In the genomic region with DNA sequence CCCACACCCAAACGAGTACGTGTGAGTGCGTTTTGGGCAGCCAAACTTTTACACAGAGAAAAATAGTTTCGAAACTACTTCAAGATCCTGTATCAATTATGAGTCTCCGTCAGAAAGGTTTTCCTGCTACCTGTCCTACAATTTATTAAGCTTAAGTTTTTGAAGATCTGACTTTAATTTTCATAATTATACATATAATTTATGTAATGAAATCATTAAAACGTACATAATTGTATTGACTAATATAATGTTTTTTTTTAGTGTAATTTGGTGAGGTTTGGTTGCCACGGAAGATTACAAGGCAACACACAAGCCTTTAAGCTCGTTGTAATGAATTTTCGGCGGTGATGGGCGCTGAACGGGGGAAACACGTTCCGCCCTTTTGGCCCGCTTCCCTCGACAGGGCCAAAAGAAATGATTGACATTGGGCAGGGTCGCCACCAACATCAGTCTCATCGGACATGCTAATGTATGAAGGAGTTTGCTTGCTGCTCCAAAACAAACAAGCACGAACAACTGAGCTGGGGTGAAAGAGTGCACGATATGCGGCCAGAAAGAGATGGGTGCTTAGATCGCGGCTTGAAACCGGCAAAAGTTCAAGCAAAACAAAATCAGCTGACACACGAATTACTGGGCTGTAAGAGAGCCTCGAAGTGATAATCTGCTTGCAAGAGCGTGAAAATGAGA, we compare ENCODE assay signal across 1 fruit fly cellular context.
TF ChIP-seq lines count a peak whose summit lies in the region.

No protein-coding gene starts in this region.

TF ChIP-seq in whole organism, embryonic, 481 proteins besides CTCF, POLR2A, EP300 and RAD21 (continued from another document and continues in another):
- TF ChIP-seq CG3838 (GFP tag; optimal IDR thresholded peaks at IDR 0.05; lab: Kevin White, UChicago) (peak; percentile 31), Dp (GFP tag; optimal IDR thresholded peaks at IDR 0.05; lab: Kevin White, UChicago) (no peak), CG7357 (GFP tag; IDR thresholded peaks at IDR 0.05; lab: Robert Waterston, UW) (no peak), sisA (GFP tag; IDR thresholded peaks at IDR 0.05; lab: Robert Waterston, UW) (peak; percentile 71), CG15479 (GFP tag; optimal IDR thresholded peaks at IDR 0.05; lab: Kevin White, UChicago) (no peak), CG4282 (GFP tag; optimal IDR thresholded peaks at IDR 0.05; lab: Kevin White, UChicago) (no peak), emc (GFP tag; optimal IDR thresholded peaks at IDR 0.05; lab: Kevin White, UChicago) (no peak), Trl (optimal IDR thresholded peaks at IDR 0.05; lab: Kevin White, UChicago) (no peak), Trl (GFP tag; optimal IDR thresholded peaks at IDR 0.05; lab: Kevin White, UChicago) (no peak), CG7372 (GFP tag; IDR thresholded peaks at IDR 0.05; lab: Robert Waterston, UW) (no peak), nerfin-2 (GFP tag; IDR thresholded peaks at IDR 0.05; lab: Robert Waterston, UW; ENCODE audit: partially characterized antibody) (no peak), hkb (optimal IDR thresholded peaks at IDR 0.05; lab: Kevin White, UChicago) (no peak), hkb (GFP tag; IDR thresholded peaks at IDR 0.05; lab: Robert Waterston, UW) (peak; percentile 80), H15 (GFP tag; IDR thresholded peaks at IDR 0.05; lab: Robert Waterston, UW) (peak; percentile 61; the same call in 2 of the 3 replicates), Lpt (GFP tag; optimal IDR thresholded peaks at IDR 0.05; lab: Kevin White, UChicago) (no peak), maf-S (GFP tag; optimal IDR thresholded peaks at IDR 0.05; lab: Kevin White, UChicago) (no peak), CG31224 (GFP tag; IDR thresholded peaks at IDR 0.05; lab: Robert Waterston, UW) (no peak), chinmo (GFP tag; IDR thresholded peaks at IDR 0.05; lab: Robert Waterston, UW; ENCODE audit: partially characterized antibody) (no peak), CG32532 (GFP tag; IDR thresholded peaks at IDR 0.05; lab: Robert Waterston, UW) (no peak), CG18619 (GFP tag; optimal IDR thresholded peaks at IDR 0.05; lab: Kevin White, UChicago) (peak; percentile 43), CG9876 (GFP tag; optimal IDR thresholded peaks at IDR 0.05; lab: Kevin White, UChicago) (no peak), BEAF-32 (GFP tag; optimal IDR thresholded peaks at IDR 0.05; lab: Kevin White, UChicago) (no peak), MTF-1 (GFP tag; optimal IDR thresholded peaks at IDR 0.05; lab: Kevin White, UChicago; ENCODE audit: borderline replicate concordance) (no peak), crc (GFP tag; optimal IDR thresholded peaks at IDR 0.05; lab: Kevin White, UChicago) (no peak), ci (GFP tag; IDR thresholded peaks at IDR 0.05; lab: Robert Waterston, UW) (peak; percentile 85), yki (optimal IDR thresholded peaks at IDR 0.05; lab: Kevin White, UChicago) (no peak), CG11696 (GFP tag; IDR thresholded peaks at IDR 0.05; lab: Robert Waterston, UW) (0 out of 2 replicates have a peak, but pooled peaks have one; percentile 25), stc (GFP tag; IDR thresholded peaks at IDR 0.05; lab: Robert Waterston, UW) (peak; percentile 74), Scr (GFP tag; IDR thresholded peaks at IDR 0.05; lab: Robert Waterston, UW; ENCODE audit: partially characterized antibody) (no peak), CG2202 (tag; optimal IDR thresholded peaks at IDR 0.05; lab: Kevin White, UChicago) (peak; percentile 70), CG10959 (GFP tag; IDR thresholded peaks at IDR 0.05; lab: Robert Waterston, UW) (peak; percentile 51; the same call in 1 of the 2 replicates), dati (GFP tag; IDR thresholded peaks at IDR 0.05; lab: Robert Waterston, UW) (no peak), CG33557 (GFP tag; optimal IDR thresholded peaks at IDR 0.05; lab: Kevin White, UChicago) (peak; percentile 44), Lhr (GFP tag; optimal IDR thresholded peaks at IDR 0.05; lab: Kevin White, UChicago) (peak; percentile 64), hth (optimal IDR thresholded peaks at IDR 0.05; lab: Kevin White, UChicago) (no peak), CG8290 (GFP tag; optimal IDR thresholded peaks at IDR 0.05; lab: Kevin White, UChicago) (no peak), CG8290 (tag; optimal IDR thresholded peaks at IDR 0.05; lab: Kevin White, UChicago) (no peak), dmrt11E (tag; optimal IDR thresholded peaks at IDR 0.05; lab: Kevin White, UChicago) (peak; percentile 79), Dref (GFP tag; IDR thresholded peaks at IDR 0.05; lab: Robert Waterston, UW) (no peak), danr (GFP tag; IDR thresholded peaks at IDR 0.05; lab: Robert Waterston, UW) (0 out of 2 replicates have a peak, but pooled peaks have one; percentile 18), shn (GFP tag; optimal IDR thresholded peaks at IDR 0.05; lab: Kevin White, UChicago) (no peak), CG1024 (GFP tag; IDR thresholded peaks at IDR 0.05; lab: Robert Waterston, UW) (peak; percentile 58), CG6254 (GFP tag; optimal IDR thresholded peaks at IDR 0.05; lab: Kevin White, UChicago) (peak; percentile 55), CG5953 (GFP tag; IDR thresholded peaks at IDR 0.05; lab: Robert Waterston, UW) (no peak), CG14860 (GFP tag; IDR thresholded peaks at IDR 0.05; lab: Robert Waterston, UW; ENCODE audit: partially characterized antibody) (no peak), D19B (GFP tag; optimal IDR thresholded peaks at IDR 0.05; lab: Kevin White, UChicago) (no peak), Adf1 (GFP tag; IDR thresholded peaks at IDR 0.05; lab: Robert Waterston, UW) (no peak), Eip74EF (GFP tag; optimal IDR thresholded peaks at IDR 0.05; lab: Kevin White, UChicago) (peak in 1 of 2 experiments; percentile 4), odd (GFP tag; optimal IDR thresholded peaks at IDR 0.05; lab: Kevin White, UChicago) (peak; percentile 54), Xbp1 (GFP tag; optimal IDR thresholded peaks at IDR 0.05; lab: Kevin White, UChicago) (peak; percentile 73), CG6854 (GFP tag; optimal IDR thresholded peaks at IDR 0.05; lab: Kevin White, UChicago) (no peak), ken (GFP tag; IDR thresholded peaks at IDR 0.05; lab: Robert Waterston, UW) (peak; percentile 65; the same call in 1 of the 3 replicates), CG17829 (tag; optimal IDR thresholded peaks at IDR 0.05; lab: Kevin White, UChicago) (peak; percentile 71), caup (GFP tag; optimal IDR thresholded peaks at IDR 0.05; lab: Kevin White, UChicago; ENCODE audit: severe bottlenecking) (peak; percentile 15), ewg (GFP tag; optimal IDR thresholded peaks at IDR 0.05; lab: Kevin White, UChicago) (peak; percentile 75), CG1647 (GFP tag; optimal IDR thresholded peaks at IDR 0.05; lab: Kevin White, UChicago) (no peak), CG3726 (GFP tag; IDR thresholded peaks at IDR 0.05; lab: Robert Waterston, UW) (0 out of 3 replicates have a peak, but pooled peaks have one; percentile 12), Bdp1 (GFP tag; optimal IDR thresholded peaks at IDR 0.05; lab: Kevin White, UChicago) (no peak), CG4617 (GFP tag; optimal IDR thresholded peaks at IDR 0.05; lab: Kevin White, UChicago; ENCODE audit: borderline replicate concordance) (peak; percentile 6), TFAM (GFP tag; optimal IDR thresholded peaks at IDR 0.05; lab: Kevin White, UChicago) (peak; percentile 35), CG14014 (GFP tag; IDR thresholded peaks at IDR 0.05; lab: Robert Waterston, UW) (no peak), pfk (GFP tag; optimal IDR thresholded peaks at IDR 0.05; lab: Kevin White, UChicago) (no peak), insv (GFP tag; optimal IDR thresholded peaks at IDR 0.05; lab: Kevin White, UChicago) (no peak), CG7928 (GFP tag; optimal IDR thresholded peaks at IDR 0.05; lab: Kevin White, UChicago) (no peak), ab (GFP tag; optimal IDR thresholded peaks at IDR 0.05; lab: Kevin White, UChicago) (no peak), otp (GFP tag; IDR thresholded peaks at IDR 0.05; lab: Robert Waterston, UW) (0 out of 3 replicates have a peak, but pooled peaks have one; percentile 35), D19A (tag; optimal IDR thresholded peaks at IDR 0.05; lab: Kevin White, UChicago) (peak; percentile 78), Myb (GFP tag; optimal IDR thresholded peaks at IDR 0.05; lab: Kevin White, UChicago) (no peak), klu (GFP tag; IDR thresholded peaks at IDR 0.05; lab: Robert Waterston, UW) (no peak), usp (GFP tag; optimal IDR thresholded peaks at IDR 0.05; lab: Kevin White, UChicago) (no peak), chif (GFP tag; optimal IDR thresholded peaks at IDR 0.05; lab: Kevin White, UChicago) (peak in 1 of 2 experiments; percentile 5), CG12236 (GFP tag; optimal IDR thresholded peaks at IDR 0.05; lab: Kevin White, UChicago) (no peak), CG13894 (tag; optimal IDR thresholded peaks at IDR 0.05; lab: Kevin White, UChicago) (no peak), CG4328 (GFP tag; optimal IDR thresholded peaks at IDR 0.05; lab: Kevin White, UChicago) (peak; percentile 25), chn (GFP tag; optimal IDR thresholded peaks at IDR 0.05; lab: Kevin White, UChicago) (no peak), ems (GFP tag; optimal IDR thresholded peaks at IDR 0.05; lab: Kevin White, UChicago) (no peak), CG14441 (GFP tag; IDR thresholded peaks at IDR 0.05; lab: Robert Waterston, UW) (no peak), vfl (GFP tag; optimal IDR thresholded peaks at IDR 0.05; lab: Kevin White, UChicago) (no peak), Mad (GFP tag; optimal IDR thresholded peaks at IDR 0.05; lab: Kevin White, UChicago) (peak; percentile 26), cwo (GFP tag; optimal IDR thresholded peaks at IDR 0.05; lab: Kevin White, UChicago) (no peak), CG18764 (GFP tag; optimal IDR thresholded peaks at IDR 0.05; lab: Kevin White, UChicago) (peak; percentile 33), crol (GFP tag; IDR thresholded peaks at IDR 0.05; lab: Robert Waterston, UW) (no peak), CG42726 (GFP tag; IDR thresholded peaks at IDR 0.05; lab: Robert Waterston, UW; ENCODE audit: partially characterized antibody) (no peak), pho (GFP tag; optimal IDR thresholded peaks at IDR 0.05; lab: Kevin White, UChicago) (no peak), bbx (GFP tag; IDR thresholded peaks at IDR 0.05; lab: Robert Waterston, UW; ENCODE audit: partially characterized antibody) (no peak), Elba2 (GFP tag; optimal IDR thresholded peaks at IDR 0.05; lab: Kevin White, UChicago) (no peak), Camta (GFP tag; optimal IDR thresholded peaks at IDR 0.05; lab: Kevin White, UChicago) (no peak), CG10979 (tag; optimal IDR thresholded peaks at IDR 0.05; lab: Kevin White, UChicago) (peak; percentile 85), toy (GFP tag; IDR thresholded peaks at IDR 0.05; lab: Robert Waterston, UW) (no peak), Hr78 (GFP tag; optimal IDR thresholded peaks at IDR 0.05; lab: Kevin White, UChicago) (peak in 1 of 2 experiments; percentile 67), Neu2 (GFP tag; optimal IDR thresholded peaks at IDR 0.05; lab: Kevin White, UChicago; ENCODE audit: borderline replicate concordance) (no peak), dmrt99B (tag; optimal IDR thresholded peaks at IDR 0.05; lab: Kevin White, UChicago) (peak; percentile 82), CG11398 (GFP tag; optimal IDR thresholded peaks at IDR 0.05; lab: Kevin White, UChicago) (no peak), Nf-YA (GFP tag; IDR thresholded peaks at IDR 0.05; lab: Robert Waterston, UW) (0 out of 2 replicates have a peak, but pooled peaks have one; percentile 24), Meics (GFP tag; optimal IDR thresholded peaks at IDR 0.05; lab: Kevin White, UChicago) (peak; percentile 25), scrt (GFP tag; optimal IDR thresholded peaks at IDR 0.05; lab: Kevin White, UChicago) (peak; percentile 26), Ravus (GFP tag; IDR thresholded peaks at IDR 0.05; lab: Robert Waterston, UW) (no peak), ash1 (GFP tag; optimal IDR thresholded peaks at IDR 0.05; lab: Kevin White, UChicago) (no peak), CG6813 (GFP tag; optimal IDR thresholded peaks at IDR 0.05; lab: Kevin White, UChicago) (no peak), CG6683 (GFP tag; optimal IDR thresholded peaks at IDR 0.05; lab: Kevin White, UChicago) (no peak), E2f2 (GFP tag; IDR thresholded peaks at IDR 0.05; lab: Robert Waterston, UW) (0 out of 2 replicates have a peak, but pooled peaks have one; percentile 27), grau (tag; optimal IDR thresholded peaks at IDR 0.05; lab: Kevin White, UChicago) (peak; percentile 73), CG34422 (GFP tag; IDR thresholded peaks at IDR 0.05; lab: Robert Waterston, UW) (peak; percentile 42; the same call in 2 of the 3 replicates), Doc3 (GFP tag; IDR thresholded peaks at IDR 0.05; lab: Robert Waterston, UW; ENCODE audit: partially characterized antibody) (no peak), Pdp1 (GFP tag; optimal IDR thresholded peaks at IDR 0.05; lab: Kevin White, UChicago) (peak in 1 of 2 experiments; percentile 24), Ets65A (GFP tag; lab: Kevin White, UChicago) (peak; percentile 17), CG17568 (GFP tag; optimal IDR thresholded peaks at IDR 0.05; lab: Kevin White, UChicago) (peak; percentile 53), CG15011 (GFP tag; optimal IDR thresholded peaks at IDR 0.05; lab: Kevin White, UChicago) (peak; percentile 11), BtbVII (GFP tag; optimal IDR thresholded peaks at IDR 0.05; lab: Kevin White, UChicago) (no peak), CrebB (tag; optimal IDR thresholded peaks at IDR 0.05; lab: Kevin White, UChicago) (no peak), ERR (GFP tag; optimal IDR thresholded peaks at IDR 0.05; lab: Kevin White, UChicago) (no peak), inv (GFP tag; IDR thresholded peaks at IDR 0.05; lab: Robert Waterston, UW; ENCODE audit: partially characterized antibody) (no peak), CG43689 (GFP tag; IDR thresholded peaks at IDR 0.05; lab: Robert Waterston, UW) (no peak), CG6689 (GFP tag; IDR thresholded peaks at IDR 0.05; lab: Robert Waterston, UW) (peak; percentile 77), Dip3 (GFP tag; optimal IDR thresholded peaks at IDR 0.05; lab: Kevin White, UChicago) (no peak), HHEX (GFP tag; optimal IDR thresholded peaks at IDR 0.05; lab: Kevin White, UChicago) (peak; percentile 25), CG12744 (GFP tag; optimal IDR thresholded peaks at IDR 0.05; lab: Kevin White, UChicago) (no peak), B-H1 (GFP tag; IDR thresholded peaks at IDR 0.05; lab: Robert Waterston, UW) (peak; percentile 28; the same call in 2 of the 3 replicates), CG2712 (tag; optimal IDR thresholded peaks at IDR 0.05; lab: Kevin White, UChicago) (peak; percentile 85), NC2α (GFP tag; optimal IDR thresholded peaks at IDR 0.05; lab: Kevin White, UChicago) (no peak), Ptx1 (GFP tag; IDR thresholded peaks at IDR 0.05; lab: Robert Waterston, UW) (peak; percentile 77), twi (tag; optimal IDR thresholded peaks at IDR 0.05; lab: Kevin White, UChicago) (peak; percentile 35), eyg (GFP tag; optimal IDR thresholded peaks at IDR 0.05; lab: Kevin White, UChicago) (no peak)
